Worm (Caenorhabditis elegans) whole organism, late embryonic: ENCODE measurements around the gene tes-1.

Experiments
- C38D4.7 ChIP-seq: fragments of 200-800 bp; sonication (Bioruptor generic); optimal IDR thresholded peaks from 2 replicates; lab custom pipeline; 2018; ENCODE audit warnings: mild to moderate bottlenecking, missing genetic modification characterization, moderate library complexity, missing compliant biosample characterization
- K02D7.2 ChIP-seq: sonication (generic microtip); optimal IDR thresholded peaks from 2 replicates; lab custom pipeline; 2017; ENCODE audit warnings: mild to moderate bottlenecking, missing genetic modification characterization, missing compliant biosample characterization
- T23F11.4 ChIP-seq: fragments of 200-800 bp; sonication (Bioruptor generic); optimal IDR thresholded peaks from 2 replicates; lab custom pipeline; 2018; ENCODE audit warnings: mild to moderate bottlenecking, missing genetic modification characterization, missing compliant biosample characterization
- ahr-1 ChIP-seq: sonication (generic microtip); optimal IDR thresholded peaks from 2 replicates; lab custom pipeline; 2016; ENCODE audit warnings: missing genetic modification characterization, missing compliant biosample characterization
- ama-1 ChIP-seq: fragments of 150-350 bp; optimal IDR thresholded peaks from 2 replicates; lab custom pipeline; 2014
- ceh-18 ChIP-seq: sonication (generic microtip); optimal IDR thresholded peaks from 2 replicates; lab custom pipeline; 2016; ENCODE audit warnings: missing genetic modification characterization, missing compliant biosample characterization
- ceh-22 ChIP-seq: sonication (generic microtip); optimal IDR thresholded peaks from 2 replicates; lab custom pipeline; 2017; ENCODE audit warnings: missing biosample characterization, missing genetic modification characterization
- ceh-24 ChIP-seq: sonication (generic microtip); optimal IDR thresholded peaks from 2 replicates; lab custom pipeline; 2016; ENCODE audit warnings: mild to moderate bottlenecking, missing genetic modification characterization, missing compliant biosample characterization
- ceh-30 ChIP-seq: fragments of 150-350 bp; optimal IDR thresholded peaks from 2 replicates; lab custom pipeline; 2014; ENCODE audit warnings: missing biosample characterization, missing genetic modification characterization
- ceh-45 ChIP-seq: fragments of 200-800 bp; sonication (Bioruptor generic); IDR thresholded peaks from 2 replicates; pipeline ENCODE4 v1.3.6; 2022; ENCODE audit warnings: missing genetic modification reagents, missing genetic modification characterization, missing compliant biosample characterization
- ceh-9 ChIP-seq: sonication (generic microtip); optimal IDR thresholded peaks from 2 replicates; lab custom pipeline; 2016; ENCODE audit warnings: mild to moderate bottlenecking, missing genetic modification characterization, inconsistent platforms, missing compliant biosample characterization
- che-1 ChIP-seq: sonication (generic microtip); optimal IDR thresholded peaks from 2 replicates; lab custom pipeline; 2016; ENCODE audit warnings: mild to moderate bottlenecking, missing genetic modification characterization, missing compliant biosample characterization
- dmd-4 ChIP-seq: sonication (generic microtip); optimal IDR thresholded peaks from 2 replicates; lab custom pipeline; 2016; ENCODE audit warnings: borderline replicate concordance, missing genetic modification characterization, missing compliant biosample characterization
- elt-2 ChIP-seq: sonication (generic microtip); optimal IDR thresholded peaks from 2 replicates; lab custom pipeline; 2016; ENCODE audit warnings: missing genetic modification reagents, missing genetic modification characterization, missing compliant biosample characterization
- elt-4 ChIP-seq: sonication (generic microtip); optimal IDR thresholded peaks from 2 replicates; lab custom pipeline; 2016; ENCODE audit warnings: missing genetic modification characterization, missing compliant biosample characterization
- ets-4 ChIP-seq: sonication (generic microtip); optimal IDR thresholded peaks from 2 replicates; lab custom pipeline; 2016; ENCODE audit warnings: missing genetic modification characterization, missing compliant biosample characterization
- eyg-1 ChIP-seq: sonication (generic microtip); optimal IDR thresholded peaks from 2 replicates; lab custom pipeline; 2016; ENCODE audit warnings: missing genotype, missing genetic modification characterization, missing compliant biosample characterization
- hlh-30 ChIP-seq: sonication (generic microtip); optimal IDR thresholded peaks from 2 replicates; lab custom pipeline; 2017; ENCODE audit warnings: antibody characterized with exemption, missing genetic modification characterization, missing compliant biosample characterization; ENCODE audit not compliant: insufficient read depth
- hlh-8 ChIP-seq: sonication (generic microtip); optimal IDR thresholded peaks from 2 replicates; lab custom pipeline; 2016; ENCODE audit warnings: missing genotype, missing genetic modification characterization, missing compliant biosample characterization
- lim-6 ChIP-seq: sonication (generic microtip); optimal IDR thresholded peaks from 2 replicates; lab custom pipeline; 2016; ENCODE audit warnings: missing genetic modification characterization, missing compliant biosample characterization
- lin-11 ChIP-seq: fragments of 200-800 bp; sonication (Bioruptor generic); optimal IDR thresholded peaks from 2 replicates; lab custom pipeline; 2018; ENCODE audit warnings: mild to moderate bottlenecking, missing genetic modification characterization, missing compliant biosample characterization
- mec-3 ChIP-seq: sonication (generic microtip); optimal IDR thresholded peaks from 2 replicates; lab custom pipeline; 2016; ENCODE audit warnings: borderline replicate concordance, missing genetic modification characterization, missing compliant biosample characterization
- nhr-11 ChIP-seq: fragments of 150-350 bp; optimal IDR thresholded peaks from 2 replicates; lab custom pipeline; 2014; ENCODE audit warnings: missing biosample characterization, missing genetic modification characterization
- nhr-232 ChIP-seq: sonication (generic microtip); optimal IDR thresholded peaks from 2 replicates; lab custom pipeline; 2016; ENCODE audit warnings: missing genetic modification characterization, missing compliant biosample characterization
- pat-9 ChIP-seq: fragments of 200-800 bp; sonication (Bioruptor generic); optimal IDR thresholded peaks from 2 replicates; lab custom pipeline; 2018; ENCODE audit warnings: mild to moderate bottlenecking, missing genetic modification characterization, moderate library complexity, missing compliant biosample characterization
- pha-2 ChIP-seq: sonication (generic microtip); optimal IDR thresholded peaks from 2 replicates; lab custom pipeline; 2017; ENCODE audit warnings: mild to moderate bottlenecking, missing genetic modification characterization, missing compliant biosample characterization
- pha-4 ChIP-seq: fragments of 150-350 bp; optimal IDR thresholded peaks from 2 replicates; lab custom pipeline; 2018; ENCODE audit warnings: missing biosample characterization, missing genetic modification reagents, missing genetic modification characterization
- pqm-1 ChIP-seq: sonication (generic microtip); optimal IDR thresholded peaks from 2 replicates; lab custom pipeline; 2016; ENCODE audit warnings: missing genetic modification characterization, missing compliant biosample characterization
- ref-2 ChIP-seq: sonication (generic microtip); optimal IDR thresholded peaks from 2 replicates; lab custom pipeline; 2016; ENCODE audit warnings: missing genetic modification characterization, missing compliant biosample characterization
- rnt-1 ChIP-seq: sonication (generic microtip); optimal IDR thresholded peaks from 2 replicates; lab custom pipeline; 2016; ENCODE audit warnings: missing genetic modification characterization, missing compliant biosample characterization
- sdc-2 ChIP-seq: sonication (generic microtip); optimal IDR thresholded peaks from 2 replicates; lab custom pipeline; 2016; ENCODE audit warnings: missing genotype, missing genetic modification characterization, missing compliant biosample characterization
- sox-4 ChIP-seq: sonication (generic microtip); optimal IDR thresholded peaks from 2 replicates; lab custom pipeline; 2017; ENCODE audit warnings: mild to moderate bottlenecking, missing genetic modification characterization, inconsistent platforms, missing compliant biosample characterization
- tbx-7 ChIP-seq: sonication (generic microtip); optimal IDR thresholded peaks from 2 replicates; lab custom pipeline; 2016; ENCODE audit warnings: missing genotype, missing genetic modification characterization, missing compliant biosample characterization
- unc-55 ChIP-seq: sonication (generic microtip); optimal IDR thresholded peaks from 2 replicates; lab custom pipeline; 2017; ENCODE audit warnings: missing biosample characterization, missing genetic modification reagents, missing genetic modification characterization
- ztf-16 ChIP-seq: sonication (generic microtip); optimal IDR thresholded peaks from 2 replicates; lab custom pipeline; 2017; ENCODE audit warnings: missing genetic modification characterization, missing compliant biosample characterization

tes-1 gene

ce11 chrIV:7451345-7451744, at the start of gene tes-1:
tes-1 (minus strand) TSS chrIV:7451445.
- TF ChIP-seq hlh-30 (tag; lab: Kevin White, UChicago): no peak
- TF ChIP-seq ref-2 (tag; lab: Kevin White, UChicago): no peak
- TF ChIP-seq sox-4 (tag; lab: Kevin White, UChicago): no peak
- no peak for TF ChIP-seq ceh-45 (GFP tag; lab: Robert Waterston, UW)
- TF ChIP-seq C38D4.7 (GFP tag; lab: Kevin White, UChicago): no peak
- no peak for TF ChIP-seq tbx-7 (tag; lab: Kevin White, UChicago)
- no peak for TF ChIP-seq K02D7.2
- no peak for TF ChIP-seq sdc-2
- no peak for TF ChIP-seq elt-2 (tag; lab: Kevin White, UChicago)
- no peak for TF ChIP-seq rnt-1
- no peak for TF ChIP-seq lin-11
- TF ChIP-seq ceh-18 (tag; lab: Kevin White, UChicago): no peak
- TF ChIP-seq, all 69 proteins: peak for 0

ce11 chrIV:7500924-7501323, 49.7 kb upstream of the tes-1 start:
- TF ChIP-seq K02D7.2 (no peak), nhr-11 (no peak), pha-2 (tag; lab: Kevin White, UChicago) (no peak), ztf-16 (tag; lab: Kevin White, UChicago) (no peak), mec-3 (tag; lab: Kevin White, UChicago) (no peak), ceh-18 (tag; lab: Kevin White, UChicago) (no peak), che-1 (no peak), elt-4 (tag; lab: Kevin White, UChicago) (no peak), ama-1 (lab: Kevin White, UChicago) (no peak), unc-55 (GFP tag; lab: Kevin White, UChicago) (no peak), eyg-1 (tag; lab: Kevin White, UChicago) (no peak), ceh-9 (tag; lab: Kevin White, UChicago) (no peak), rnt-1 (no peak), ref-2 (tag; lab: Kevin White, UChicago) (no peak), dmd-4 (tag; lab: Kevin White, UChicago) (no peak), T23F11.4 (GFP tag; lab: Kevin White, UChicago) (no peak), ceh-30 (tag; lab: Kevin White, UChicago) (no peak)
- TF ChIP-seq, all 69 proteins: peak for 0

ce11 chrIV:7499302-7499701, 48.1 kb upstream of the tes-1 start:
- TF ChIP-seq dmd-4 (tag; lab: Kevin White, UChicago) (no peak), lim-6 (tag; lab: Kevin White, UChicago) (no peak), pha-4 (tag; lab: Kevin White, UChicago) (no peak), nhr-232 (tag; lab: Kevin White, UChicago) (no peak), elt-2 (tag; lab: Kevin White, UChicago) (no peak)

DNA sequence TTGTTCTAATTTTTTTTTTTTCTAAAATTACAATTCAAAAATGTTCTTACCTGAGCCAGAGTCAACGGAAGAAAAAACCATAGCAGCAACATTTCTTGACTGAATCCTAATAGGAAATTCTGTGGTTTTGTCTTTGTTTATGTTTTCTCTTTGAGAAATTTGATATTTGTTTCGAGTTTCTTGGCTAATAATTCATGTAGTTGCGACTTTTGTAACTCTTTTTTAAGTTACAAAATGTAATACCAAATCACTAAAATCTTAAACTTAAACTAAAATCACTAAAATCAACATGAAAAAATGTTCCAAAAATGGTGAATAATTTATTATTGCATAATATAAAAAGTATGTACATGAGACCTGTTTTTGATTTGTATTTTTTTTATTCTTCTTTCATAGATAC, 46.5 kb upstream of the tes-1 start, which contains the start of gene egas-4:
Gene egas-4, minus strand, starts transcription at position 101 of the 400 bp plus-strand sequence.
- TF ChIP-seq unc-55 (GFP tag; lab: Kevin White, UChicago): no peak
- TF ChIP-seq pat-9 (tag; lab: Kevin White, UChicago): no peak
- TF ChIP-seq dmd-4 (tag; lab: Kevin White, UChicago): no peak
- TF ChIP-seq ahr-1: no peak
- TF ChIP-seq ceh-9 (tag; lab: Kevin White, UChicago): no peak
- TF ChIP-seq pqm-1 (tag; lab: Kevin White, UChicago): no peak
- no peak for TF ChIP-seq ceh-18 (tag; lab: Kevin White, UChicago)
- no peak for TF ChIP-seq ets-4 (tag; lab: Kevin White, UChicago)
- no peak for TF ChIP-seq hlh-30 (tag; lab: Kevin White, UChicago)

DNA sequence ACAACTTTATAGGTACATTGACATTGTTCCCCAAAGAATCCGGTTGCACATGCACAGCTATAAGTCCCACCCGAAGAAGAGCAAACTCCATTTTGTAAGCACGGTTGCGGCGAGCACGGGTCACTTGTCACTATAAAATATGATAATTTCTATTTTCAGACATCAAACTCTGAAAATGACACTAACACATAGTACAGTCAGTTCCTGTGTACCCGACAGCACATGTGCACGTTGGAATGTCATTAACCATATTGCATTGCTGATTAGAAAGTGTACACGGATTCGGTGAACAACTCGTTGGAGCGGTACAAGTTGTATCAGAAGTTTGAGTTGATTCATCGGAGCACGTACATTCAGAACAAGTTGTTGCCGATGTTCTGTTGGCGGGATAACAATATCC, 46.0 kb upstream of the tes-1 start:
- TF ChIP-seq ets-4 (tag; lab: Kevin White, UChicago) (no peak), ceh-22 (tag; lab: Kevin White, UChicago) (no peak), hlh-8 (tag; lab: Kevin White, UChicago) (no peak), ceh-24 (tag; lab: Kevin White, UChicago) (no peak)
